Worm (Caenorhabditis elegans): ENCODE results near the gene srd-13.

DNA sequence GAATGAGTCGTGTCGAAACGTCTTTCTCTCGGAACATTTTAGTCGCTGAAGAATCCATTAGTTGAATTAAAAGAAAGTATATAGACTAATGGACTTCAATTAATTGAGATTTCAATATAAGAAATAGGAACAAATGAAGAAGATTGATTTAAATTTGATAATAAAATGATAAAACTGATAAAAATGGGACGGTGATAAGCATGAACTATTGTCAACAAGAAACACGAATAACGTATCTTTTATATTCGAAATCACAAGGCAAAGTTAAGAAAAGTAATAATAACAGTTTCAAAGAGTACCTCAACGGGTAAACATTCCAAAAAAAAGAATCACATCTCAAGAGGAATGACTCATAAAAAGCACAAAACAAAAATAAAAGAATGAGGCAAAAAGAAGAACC, 34.0 kb upstream of the srd-13 start, which contains the start of gene T19E7.6:
- TF ChIP-seq C16A3.4 (tag; optimal IDR thresholded peaks at IDR 0.05), result no peak
- TF ChIP-seq alr-1 (tag; optimal IDR thresholded peaks at IDR 0.05; ENCODE audit: borderline replicate concordance), result no peak
- no peak for TF ChIP-seq irx-1 (tag; optimal IDR thresholded peaks at IDR 0.05)
- TF ChIP-seq fos-1 (tag; optimal IDR thresholded peaks at IDR 0.05), result no peak
- no peak for TF ChIP-seq aly-2 (tag; optimal IDR thresholded peaks at IDR 0.05)
- TF ChIP-seq zag-1 (tag; optimal IDR thresholded peaks at IDR 0.05), result no peak
- TF ChIP-seq nhr-12 (tag; optimal IDR thresholded peaks at IDR 0.05), result no peak
- no peak for TF ChIP-seq unc-130 (tag; optimal IDR thresholded peaks at IDR 0.05)
- no peak for TF ChIP-seq dsc-1 (tag; optimal IDR thresholded peaks at IDR 0.05)
- TF ChIP-seq mep-1 (tag; optimal IDR thresholded peaks at IDR 0.05), result no peak
- TF ChIP-seq ceh-8 (GFP tag; optimal IDR thresholded peaks at IDR 0.05), result no peak
- no peak for TF ChIP-seq jun-1 (tag; optimal IDR thresholded peaks at IDR 0.05)
- TF ChIP-seq skn-1 (tag; optimal IDR thresholded peaks at IDR 0.05), result no peak
- no peak for TF ChIP-seq tbx-2 (tag; optimal IDR thresholded peaks at IDR 0.05)

Data from whole organism, L1 larva.